Fruit fly (Drosophila melanogaster) whole organism, embryonic: ENCODE measurements around the gene lmd.

Source experiments
- Antp ChIP-seq: fragments of 200-800 bp; sonication (Bioruptor generic); optimal IDR thresholded peaks from 3 replicates; lab custom pipeline; 2016; ENCODE audit warnings: missing biosample characterization, missing genetic modification characterization
- CG11504 ChIP-seq: fragments of 200-800 bp; sonication (Bioruptor generic); optimal IDR thresholded peaks from 3 replicates; lab custom pipeline; 2019; ENCODE audit warnings: missing biosample characterization, mild to moderate bottlenecking, missing genetic modification characterization, moderate library complexity
- CG12219 ChIP-seq: fragments of 200-800 bp; sonication (Bioruptor generic); optimal IDR thresholded peaks from 3 replicates; lab custom pipeline; 2018; ENCODE audit warnings: missing biosample characterization, mild to moderate bottlenecking, missing genetic modification characterization
- CG12769 ChIP-seq: fragments of 200-800 bp; sonication (Bioruptor generic); optimal IDR thresholded peaks from 2 replicates; lab custom pipeline; 2019; ENCODE audit warnings: missing biosample characterization, mild to moderate bottlenecking, missing genetic modification characterization, moderate library complexity
- CG14014 ChIP-seq: fragments of 200-800 bp; sonication (Bioruptor generic); IDR thresholded peaks from 2 replicates; pipeline ENCODE4 v1.3.6; 2022; ENCODE audit warnings: missing biosample characterization, missing genetic modification characterization
- CG15269 ChIP-seq: fragments of 200-800 bp; sonication (Bioruptor generic); optimal IDR thresholded peaks from 2 replicates; lab custom pipeline; 2018; ENCODE audit warnings: missing biosample characterization, mild to moderate bottlenecking, missing genetic modification characterization, moderate library complexity
- CG18011 ChIP-seq: fragments of 200-800 bp; sonication (Bioruptor generic); optimal IDR thresholded peaks from 2 replicates; lab custom pipeline; 2017; ENCODE audit warnings: missing biosample characterization, missing genetic modification characterization, mild to moderate bottlenecking, moderate library complexity, missing genotype
- CG2116 ChIP-seq: fragments of 200-800 bp; sonication (Bioruptor generic); optimal IDR thresholded peaks from 3 replicates; lab custom pipeline; 2018; ENCODE audit warnings: missing biosample characterization, mild to moderate bottlenecking, missing genetic modification characterization
- CG6175 ChIP-seq: fragments of 200-800 bp; sonication (Bioruptor generic); IDR thresholded peaks from 3 replicates; pipeline ENCODE4 v1.3.6; 2022; ENCODE audit warnings: missing biosample characterization, missing genetic modification characterization
- CG9215 ChIP-seq: fragments of 200-800 bp; sonication (Bioruptor generic); IDR thresholded peaks from 2 replicates; pipeline ENCODE4 v1.3.6; 2022; ENCODE audit warnings: missing biosample characterization, missing genetic modification characterization
- CG9437 ChIP-seq: fragments of 200-800 bp; sonication (Bioruptor generic); optimal IDR thresholded peaks from 2 replicates; lab custom pipeline; 2018; ENCODE audit warnings: missing biosample characterization, mild to moderate bottlenecking, missing genetic modification characterization
- CG9932 ChIP-seq: fragments of 200-800 bp; sonication (Bioruptor generic); IDR thresholded peaks from 2 replicates; pipeline ENCODE4 v1.3.6; 2022; ENCODE audit warnings: missing biosample characterization, missing genetic modification characterization
- Deaf1 ChIP-seq: fragments of 200-800 bp; optimal IDR thresholded peaks from 3 replicates; lab custom pipeline; 2019; ENCODE audit warnings: missing biosample characterization, mild to moderate bottlenecking, missing genetic modification characterization, moderate library complexity
- E2f1 ChIP-seq: fragments of 200-800 bp; sonication (Bioruptor generic); IDR thresholded peaks from 2 replicates; pipeline ENCODE4 v1.3.6; 2022; ENCODE audit warnings: missing biosample characterization, missing genetic modification characterization
- Eip74EF ChIP-seq, 2 experiments: fragments of 200-800 bp in 1 of 2; fragments of >200 bp in 1 of 2; sonication (Bioruptor generic) in 1 of 2; optimal IDR thresholded peaks; 2 replicates each; lab custom pipeline; 2017 to 2019; ENCODE audit warnings: missing biosample characterization in 2 of 2, missing genetic modification characterization in 2 of 2, mild to moderate bottlenecking in 1 of 2, moderate library complexity in 1 of 2
- Hand ChIP-seq: fragments of 200-800 bp; sonication (Bioruptor generic); optimal IDR thresholded peaks from 2 replicates; lab custom pipeline; 2017; ENCODE audit warnings: mild to moderate bottlenecking, missing biosample characterization, missing genetic modification reagents, missing genetic modification characterization
- Hey ChIP-seq: fragments of 200-800 bp; sonication (Bioruptor generic); optimal IDR thresholded peaks from 3 replicates; lab custom pipeline; 2018; ENCODE audit warnings: missing biosample characterization, mild to moderate bottlenecking, missing genetic modification characterization
- Hr78 ChIP-seq, 2 experiments: fragments of 200-800 bp in 1 of 2; fragments of >200 bp in 1 of 2; sonication (Bioruptor generic) in 1 of 2; optimal IDR thresholded peaks; 2 replicates each; lab custom pipeline; 2017 to 2019; ENCODE audit warnings: missing biosample characterization in 2 of 2, missing genetic modification characterization in 2 of 2, mild to moderate bottlenecking in 1 of 2, moderate library complexity in 1 of 2
- Med ChIP-seq: fragments of 200-800 bp; sonication (Bioruptor generic); peaks from one replicate; lab custom pipeline; 2016; ENCODE audit warnings: missing biosample characterization, missing genetic modification characterization, mild to moderate bottlenecking, inconsistent platforms, moderate library complexity
- Mrtf ChIP-seq: fragments of 200-800 bp; sonication (Bioruptor generic); IDR thresholded peaks from 3 replicates; pipeline ENCODE4 v1.3.6; 2022; ENCODE audit warnings: missing biosample characterization, missing genetic modification characterization
- Nf-YA ChIP-seq: fragments of 200-800 bp; sonication (Bioruptor generic); IDR thresholded peaks from 2 replicates; pipeline ENCODE4 v1.3.6; 2022; ENCODE audit warnings: missing biosample characterization, missing genetic modification characterization
- Nf-YB ChIP-seq: fragments of 200-800 bp; sonication (Bioruptor generic); optimal IDR thresholded peaks from 3 replicates; lab custom pipeline; 2019; ENCODE audit warnings: missing biosample characterization, mild to moderate bottlenecking, missing genetic modification characterization, moderate library complexity
- Side ChIP-seq: fragments of 200-800 bp; sonication (Bioruptor generic); optimal IDR thresholded peaks from 2 replicates; lab custom pipeline; 2016; ENCODE audit warnings: missing biosample characterization, missing genetic modification characterization
- abd-A ChIP-seq: fragments of 200-800 bp; sonication (Bioruptor generic); optimal IDR thresholded peaks from 3 replicates; lab custom pipeline; 2019; ENCODE audit warnings: missing biosample characterization, mild to moderate bottlenecking, missing genetic modification characterization, moderate library complexity
- aop ChIP-seq: fragments of 200-800 bp; sonication (Bioruptor generic); IDR thresholded peaks from 2 replicates; pipeline ENCODE4 v1.3.6; 2022; ENCODE audit warnings: missing biosample characterization, missing genetic modification characterization
- ash1 ChIP-seq: fragments of 200-800 bp; sonication (Bioruptor generic); optimal IDR thresholded peaks from 2 replicates; lab custom pipeline; 2018; ENCODE audit warnings: missing biosample characterization, mild to moderate bottlenecking, missing genetic modification characterization
- bbx ChIP-seq: fragments of 200-800 bp; sonication (Bioruptor generic); IDR thresholded peaks from 2 replicates; pipeline ENCODE4 v1.3.6; 2022; ENCODE audit warnings: missing biosample characterization, missing genetic modification characterization; ENCODE audit not compliant: partially characterized antibody
- chinmo ChIP-seq: fragments of 200-800 bp; sonication (Bioruptor generic); IDR thresholded peaks from 4 replicates; pipeline ENCODE4 v1.3.6; 2022; ENCODE audit warnings: missing biosample characterization, missing genetic modification characterization; ENCODE audit not compliant: partially characterized antibody
- ci ChIP-seq: fragments of 200-800 bp; sonication (Bioruptor generic); IDR thresholded peaks from 3 replicates; pipeline ENCODE4 v1.3.6; 2022; ENCODE audit warnings: missing biosample characterization, missing genetic modification characterization
- hkb ChIP-seq, 2 experiments: fragments of 200-800 bp in 1 of 2; fragments of >200 bp in 1 of 2; sonication (Bioruptor generic) in 1 of 2; IDR thresholded peaks in 1 of 2; optimal IDR thresholded peaks in 1 of 2; 2 replicates each; pipeline versions ENCODE4 v1.3.6 to Lab custom; 2017 to 2022; ENCODE audit warnings: missing biosample characterization in 1 of 2, missing genetic modification characterization in 1 of 2
- jumu ChIP-seq: fragments of 200-800 bp; sonication (Bioruptor generic); optimal IDR thresholded peaks from 3 replicates; lab custom pipeline; 2016; ENCODE audit warnings: missing biosample characterization, missing genetic modification characterization
- knrl ChIP-seq: fragments of 200-800 bp; sonication (Bioruptor generic); IDR thresholded peaks from 3 replicates; pipeline ENCODE4 v1.3.6; 2022; ENCODE audit warnings: missing biosample characterization, missing genetic modification characterization; ENCODE audit not compliant: partially characterized antibody
- lab ChIP-seq: fragments of 200-800 bp; sonication (Bioruptor generic); optimal IDR thresholded peaks from 3 replicates; lab custom pipeline; 2017; ENCODE audit warnings: missing biosample characterization, missing genetic modification characterization, mild to moderate bottlenecking, moderate library complexity, missing genetic modification reagents
- mirr ChIP-seq: fragments of 200-800 bp; sonication (Bioruptor generic); optimal IDR thresholded peaks from 3 replicates; lab custom pipeline; 2018; ENCODE audit warnings: missing biosample characterization, mild to moderate bottlenecking, missing genetic modification characterization
- phol ChIP-seq: fragments of 200-800 bp; sonication (Bioruptor generic); optimal IDR thresholded peaks from 3 replicates; lab custom pipeline; 2018; ENCODE audit warnings: missing biosample characterization, mild to moderate bottlenecking, missing genetic modification characterization, moderate library complexity
- pros ChIP-seq: fragments of 200-800 bp; sonication (Bioruptor generic); optimal IDR thresholded peaks from 3 replicates; lab custom pipeline; 2019; ENCODE audit warnings: missing biosample characterization, mild to moderate bottlenecking, missing genetic modification characterization, moderate library complexity
- pum ChIP-seq: fragments of 200-800 bp; sonication (Bioruptor generic); optimal IDR thresholded peaks from 2 replicates; lab custom pipeline; 2016; ENCODE audit warnings: missing biosample characterization, missing genetic modification characterization
- salm ChIP-seq: fragments of 200-800 bp; sonication (Bioruptor generic); optimal IDR thresholded peaks from 2 replicates; lab custom pipeline; 2018; ENCODE audit warnings: missing biosample characterization, mild to moderate bottlenecking, missing genetic modification characterization
- sc ChIP-seq, 3 experiments: fragments of >200 bp in 2 of 3; fragments of 200-800 bp in 1 of 3; sonication (Bioruptor generic) in 1 of 3; optimal IDR thresholded peaks; 2 replicates in 2 of 3; 3 replicates in 1 of 3; lab custom pipeline; 2017; ENCODE audit warnings: mild to moderate bottlenecking in 1 of 3, missing biosample characterization in 1 of 3, missing genetic modification characterization in 1 of 3, missing genetic modification reagents in 1 of 3
- sd ChIP-seq: fragments of 200-800 bp; sonication (Bioruptor generic); optimal IDR thresholded peaks from 3 replicates; lab custom pipeline; 2018; ENCODE audit warnings: missing biosample characterization, mild to moderate bottlenecking, missing genetic modification characterization, moderate library complexity
- so ChIP-seq: fragments of 200-800 bp; sonication (Bioruptor generic); IDR thresholded peaks from 3 replicates; pipeline ENCODE4 v1.3.6; 2022; ENCODE audit warnings: missing biosample characterization, missing genetic modification characterization
- sr ChIP-seq: fragments of 200-800 bp; sonication (Bioruptor generic); IDR thresholded peaks from 3 replicates; pipeline ENCODE4 v1.3.6; 2022; ENCODE audit warnings: missing biosample characterization, missing genetic modification characterization
- tap ChIP-seq: fragments of 200-800 bp; optimal IDR thresholded peaks from 3 replicates; lab custom pipeline; 2019; ENCODE audit warnings: missing biosample characterization, mild to moderate bottlenecking, missing genetic modification characterization, moderate library complexity
- tio ChIP-seq: fragments of 200-800 bp; sonication (Bioruptor generic); optimal IDR thresholded peaks from 2 replicates; lab custom pipeline; 2017; ENCODE audit warnings: missing biosample characterization, missing genetic modification characterization, inconsistent platforms
- toy ChIP-seq: fragments of 200-800 bp; sonication (Bioruptor generic); IDR thresholded peaks from 2 replicates; pipeline ENCODE4 v1.3.6; 2022; ENCODE audit warnings: missing biosample characterization, missing genetic modification characterization
- ttk ChIP-seq: fragments of 200-800 bp; sonication (Bioruptor generic); IDR thresholded peaks from 2 replicates; pipeline ENCODE4 v2.1.2; 2022; ENCODE audit warnings: missing biosample characterization, missing genetic modification characterization
- wek ChIP-seq: fragments of 200-800 bp; sonication (Bioruptor generic); optimal IDR thresholded peaks from 3 replicates; lab custom pipeline; 2018; ENCODE audit warnings: missing biosample characterization, mild to moderate bottlenecking, missing genetic modification characterization, moderate library complexity
- zen2 ChIP-seq: fragments of 200-800 bp; sonication (Bioruptor generic); IDR thresholded peaks from 3 replicates; pipeline ENCODE4 v1.3.6; 2022; ENCODE audit warnings: missing biosample characterization, missing genetic modification characterization; ENCODE audit not compliant: partially characterized antibody

The lmd gene

dm6 chr3R:23013482-23013881 lies 13.0 kb downstream of the lmd start (continued):
- TF ChIP-seq knrl (no peak), tap (tag; lab: Kevin White, UChicago) (no peak), so (no peak), Antp (no peak), tio (no peak)

dm6 chr3R:23012017-23012416 lies 14.5 kb downstream of the lmd start, which contains the start of gene CG6688:
Gene CG6688 (plus strand): TSS chr3R:23012412.
- TF ChIP-seq ash1 (GFP tag; lab: Kevin White, UChicago) (no peak), mirr (GFP tag; lab: Kevin White, UChicago) (peak; percentile 20), CG18011 (GFP tag; lab: Kevin White, UChicago) (peak; percentile 74), sd (peak; percentile 90), wek (GFP tag; lab: Kevin White, UChicago) (no peak), lab (GFP tag; lab: Kevin White, UChicago) (no peak), Med (GFP tag; lab: Kevin White, UChicago) (peak; percentile 73), Side (GFP tag; lab: Kevin White, UChicago) (no peak), Hr78 (GFP tag; optimal IDR thresholded peaks at IDR 0.05; lab: Kevin White, UChicago) (peak in 1 of 2 experiments; percentile 35), sc (optimal IDR thresholded peaks at IDR 0.05; lab: Kevin White, UChicago) (no peak), sc (GFP tag; optimal IDR thresholded peaks at IDR 0.05; lab: Kevin White, UChicago) (no peak), ttk (GFP tag; lab: Robert Waterston, UW) (no peak), Nf-YA (no peak), CG9437 (GFP tag; lab: Kevin White, UChicago) (no peak), CG9215 (GFP tag; lab: Robert Waterston, UW) (no peak), pum (no peak), pros (GFP tag; lab: Kevin White, UChicago) (peak; percentile 6), CG2116 (no peak), Hand (GFP tag; lab: Kevin White, UChicago) (no peak), chinmo (GFP tag; lab: Robert Waterston, UW) (peak; percentile 82; the same call in 3 of the 4 replicates), abd-A (tag; lab: Kevin White, UChicago) (peak; percentile 29), CG15269 (tag; lab: Kevin White, UChicago) (peak; percentile 41), Nf-YB (GFP tag; lab: Kevin White, UChicago) (no peak), aop (GFP tag; lab: Robert Waterston, UW) (no peak), E2f1 (no peak), CG12769 (tag; lab: Kevin White, UChicago) (peak; percentile 48), phol (tag; lab: Kevin White, UChicago) (no peak), zen2 (GFP tag; lab: Robert Waterston, UW) (no peak), Deaf1 (tag; lab: Kevin White, UChicago) (peak; percentile 50), Eip74EF (GFP tag; optimal IDR thresholded peaks at IDR 0.05; lab: Kevin White, UChicago) (peak in 1 of 2 experiments; percentile 8), CG9932 (GFP tag; lab: Robert Waterston, UW) (no peak; the same call in 1 of the 2 replicates), CG14014 (GFP tag; lab: Robert Waterston, UW) (no peak), jumu (GFP tag; lab: Kevin White, UChicago) (no peak), toy (GFP tag; lab: Robert Waterston, UW) (no peak), Hey (no peak), CG6175 (peak; percentile 75; the same call in 1 of the 3 replicates), sr (GFP tag; lab: Robert Waterston, UW) (no peak), salm (tag; lab: Kevin White, UChicago) (no peak), Mrtf (GFP tag; lab: Robert Waterston, UW) (no peak), ci (GFP tag; lab: Robert Waterston, UW) (0 out of 3 replicates have a peak, but pooled peaks have one; percentile 30), bbx (no peak), hkb (optimal IDR thresholded peaks at IDR 0.05; lab: Kevin White, UChicago) (no peak), hkb (GFP tag; IDR thresholded peaks at IDR 0.05; lab: Robert Waterston, UW) (no peak), CG11504 (tag; lab: Kevin White, UChicago) (peak; percentile 1), CG12219 (GFP tag; lab: Kevin White, UChicago) (no peak)
